Worm (Caenorhabditis elegans) whole organism, L4/young adult: ENCODE results near the gene T26C12.1.

ENCODE experiments used
- dao-5 ChIP-seq: sonication (generic microtip); optimal IDR thresholded peaks from 2 replicates; lab custom pipeline; 2016; ENCODE audit warnings: missing genotype, missing genetic modification characterization, moderate library complexity, missing compliant biosample characterization
- him-1 ChIP-seq: sonication (generic microtip); optimal IDR thresholded peaks from 2 replicates; lab custom pipeline; 2016; ENCODE audit warnings: missing genotype, missing genetic modification reagents, missing genetic modification characterization, missing compliant biosample characterization

ce11 chrIV:3233429-3233885 lies 25.3 kb upstream of the T26C12.1 start:
- TF ChIP-seq him-1 (tag; lab: Kevin White, UChicago) (no peak), dao-5 (tag; lab: Kevin White, UChicago) (no peak)
